Fruit fly (Drosophila melanogaster) whole organism, adult: ENCODE results near the gene lbe.

Experiments used
- CG14711 ChIP-seq: fragments of 200-800 bp; sonication (Bioruptor generic); optimal IDR thresholded peaks from 2 replicates; lab custom pipeline; 2018; ENCODE audit warnings: missing biosample characterization, mild to moderate bottlenecking, missing genetic modification characterization, moderate library complexity
- CG5204 ChIP-seq: fragments of 200-800 bp; sonication (Bioruptor generic); optimal IDR thresholded peaks from 2 replicates; lab custom pipeline; 2016; ENCODE audit warnings: missing biosample characterization, missing genetic modification characterization
- CG7101 ChIP-seq: fragments of 200-800 bp; sonication (Bioruptor generic); optimal IDR thresholded peaks from 2 replicates; lab custom pipeline; 2018; ENCODE audit warnings: missing biosample characterization, mild to moderate bottlenecking, missing genetic modification characterization, moderate library complexity
- Clk ChIP-seq: fragments of 200-800 bp; sonication (Bioruptor generic); optimal IDR thresholded peaks from 2 replicates; lab custom pipeline; 2017; ENCODE audit warnings: missing biosample characterization, missing genetic modification characterization
- Mnt ChIP-seq: fragments of 200-800 bp; sonication (Bioruptor generic); optimal IDR thresholded peaks from 2 replicates; lab custom pipeline; 2016; ENCODE audit warnings: missing biosample characterization, mild to moderate bottlenecking, missing genetic modification characterization
- cnc ChIP-seq, 2 experiments: fragments of >200 bp; optimal IDR thresholded peaks; 2 replicates each; lab custom pipeline; 2017
- kay ChIP-seq: fragments of 200-800 bp; sonication (Bioruptor generic); peaks from one replicate; lab custom pipeline; 2016; ENCODE audit warnings: missing biosample characterization, missing genetic modification characterization, borderline replicate concordance
- ovo ChIP-seq: fragments of 200-800 bp; sonication (Bioruptor generic); optimal IDR thresholded peaks from 2 replicates; lab custom pipeline; 2016; ENCODE audit warnings: missing biosample characterization, missing genetic modification characterization
- pad ChIP-seq: fragments of 200-800 bp; sonication (Bioruptor generic); optimal IDR thresholded peaks from 3 replicates; lab custom pipeline; 2017; ENCODE audit warnings: missing biosample characterization, missing genetic modification characterization, mild to moderate bottlenecking, moderate library complexity, missing genetic modification reagents
- tj ChIP-seq: fragments of 200-800 bp; sonication (Bioruptor generic); optimal IDR thresholded peaks from 3 replicates; lab custom pipeline; 2017; ENCODE audit warnings: missing biosample characterization, mild to moderate bottlenecking, missing genetic modification characterization, moderate library complexity
- toe ChIP-seq: fragments of 200-800 bp; sonication (Bioruptor generic); optimal IDR thresholded peaks from 2 replicates; lab custom pipeline; 2016; ENCODE audit warnings: missing biosample characterization, missing genetic modification characterization

- TF ChIP-seq kay (GFP tag; lab: Kevin White, UChicago) (no peak), toe (GFP tag; lab: Kevin White, UChicago) (no peak), cnc (optimal IDR thresholded peaks at IDR 0.05; lab: Kevin White, UChicago) (no peak), tj (no peak), Clk (no peak), CG7101 (tag; lab: Kevin White, UChicago) (no peak), CG5204 (GFP tag; lab: Kevin White, UChicago) (no peak), pad (no peak), ovo (GFP tag; lab: Kevin White, UChicago) (no peak), CG14711 (no peak), Mnt (GFP tag; lab: Kevin White, UChicago) (no peak)
Observed at dm6 chr3R:21440760-21441159, 5.6 kb downstream of the lbe start.
